Worm (Caenorhabditis elegans) whole organism, L2 larva: ENCODE measurements around the gene W09G12.9.

Source experiments
- crh-2 ChIP-seq: sonication (generic microtip); optimal IDR thresholded peaks from 2 replicates; lab custom pipeline; 2017; ENCODE audit warnings: missing biosample characterization, missing genetic modification characterization
- fos-1 ChIP-seq: fragments of 150-350 bp; optimal IDR thresholded peaks from 2 replicates; lab custom pipeline; 2014; ENCODE audit warnings: missing biosample characterization, missing genetic modification characterization
- gmeb-1 ChIP-seq: fragments of 150-350 bp; optimal IDR thresholded peaks from 2 replicates; lab custom pipeline; 2014; ENCODE audit warnings: missing biosample characterization, missing genetic modification characterization
- nhr-77 ChIP-seq: fragments of 150-350 bp; optimal IDR thresholded peaks from 2 replicates; lab custom pipeline; 2014; ENCODE audit warnings: missing biosample characterization, missing genetic modification characterization
- sma-9 ChIP-seq, 2 experiments: fragments of 150-350 bp in 1 of 2; sonication (generic microtip) in 1 of 2; optimal IDR thresholded peaks; 2 replicates each; lab custom pipeline; 2014 to 2016; ENCODE audit warnings: missing genetic modification characterization in 2 of 2, mild to moderate bottlenecking in 1 of 2, missing biosample characterization in 1 of 2, missing compliant biosample characterization in 1 of 2, missing genetic modification reagents in 1 of 2, moderate library complexity in 1 of 2
- ztf-11 ChIP-seq: sonication (generic microtip); optimal IDR thresholded peaks from 2 replicates; lab custom pipeline; 2017; ENCODE audit warnings: missing biosample characterization, missing genetic modification characterization

The W09G12.9 gene

ce11 chrIV:1266138-1266537, 49.7 kb downstream of the W09G12.9 start:
- TF ChIP-seq fos-1 (tag; lab: Kevin White, UChicago) (peak; percentile 98), gmeb-1 (tag; lab: Kevin White, UChicago) (peak; percentile 35), nhr-77 (no peak), sma-9 (GFP tag; optimal IDR thresholded peaks at IDR 0.05; lab: Kevin White, UChicago) (peak; percentile 27), sma-9 (tag; optimal IDR thresholded peaks at IDR 0.05; lab: Kevin White, UChicago) (no peak), crh-2 (tag; lab: Kevin White, UChicago) (peak; percentile 26)

- no peak for TF ChIP-seq ztf-11 (tag; lab: Kevin White, UChicago)
- TF ChIP-seq fos-1 (tag; lab: Kevin White, UChicago) = peak; percentile 75
Measured at ce11 chrIV:1266724-1267123, 50.3 kb downstream of the W09G12.9 start, which contains the start of gene clec-170. Gene clec-170, plus strand, starts transcription at chrIV:1266866.
